Fruit fly (Drosophila melanogaster): ENCODE data around the gene Raf.

Gene Raf

dm6 chrX:2303771-2304513, 8.7 kb downstream of the Raf start (continued):
- TF ChIP-seq zfh2 (GFP tag; optimal IDR thresholded peaks at IDR 0.05): peak; percentile 93
- peak; percentile 77 for TF ChIP-seq ttk (GFP tag; IDR thresholded peaks at IDR 0.05)
- peak; percentile 91 for TF ChIP-seq Antp (GFP tag; optimal IDR thresholded peaks at IDR 0.05)
- TF ChIP-seq caup (GFP tag; optimal IDR thresholded peaks at IDR 0.05; ENCODE audit: severe bottlenecking): peak; percentile 87
- TF ChIP-seq p53 (GFP tag; optimal IDR thresholded peaks at IDR 0.05): peak; percentile 42
- TF ChIP-seq CG10565 (GFP tag; optimal IDR thresholded peaks at IDR 0.05): peak; percentile 55
- TF ChIP-seq Sin3A (optimal IDR thresholded peaks at IDR 0.05): no peak
- TF ChIP-seq CG10267 (tag; optimal IDR thresholded peaks at IDR 0.05): peak; percentile 79
- no peak for TF ChIP-seq hth (optimal IDR thresholded peaks at IDR 0.05)
- TF ChIP-seq tap (tag; optimal IDR thresholded peaks at IDR 0.05): peak; percentile 84
- TF ChIP-seq Atf3 (GFP tag; optimal IDR thresholded peaks at IDR 0.05): peak; percentile 90
- peak; percentile 61 for TF ChIP-seq tup (GFP tag; optimal IDR thresholded peaks at IDR 0.05)
- TF ChIP-seq Hmr (GFP tag; optimal IDR thresholded peaks at IDR 0.05): peak; percentile 89
- peak; percentile 92 for TF ChIP-seq Mes4 (GFP tag; optimal IDR thresholded peaks at IDR 0.05)
- TF ChIP-seq CG32772 (GFP tag; IDR thresholded peaks at IDR 0.05): peak; percentile 79
- TF ChIP-seq ap (GFP tag; IDR thresholded peaks at IDR 0.05): peak; percentile 65
- no peak for TF ChIP-seq CG14860 (GFP tag; IDR thresholded peaks at IDR 0.05; ENCODE audit: partially characterized antibody)
- TF ChIP-seq CG14710 (tag; optimal IDR thresholded peaks at IDR 0.05): peak; percentile 79
- peak; percentile 46; the same call in 1 of the 2 replicates for TF ChIP-seq CG4730 (GFP tag; IDR thresholded peaks at IDR 0.05)
- TF ChIP-seq Dbx (GFP tag; IDR thresholded peaks at IDR 0.05): peak; percentile 85
- TF ChIP-seq H2.0 (GFP tag; IDR thresholded peaks at IDR 0.05): peak; percentile 78
- TF ChIP-seq CG17802 (tag; optimal IDR thresholded peaks at IDR 0.05): peak; percentile 68
- peak; percentile 39 for TF ChIP-seq sd (tag; optimal IDR thresholded peaks at IDR 0.05)
- TF ChIP-seq otp (GFP tag; IDR thresholded peaks at IDR 0.05): peak; percentile 70; the same call in 1 of the 3 replicates
- peak; percentile 83 for TF ChIP-seq ATbp (GFP tag; optimal IDR thresholded peaks at IDR 0.05)
- TF ChIP-seq slp2 (GFP tag; optimal IDR thresholded peaks at IDR 0.05): peak; percentile 92
- TF ChIP-seq Vsx1 (GFP tag; optimal IDR thresholded peaks at IDR 0.05): peak; percentile 76
- peak; percentile 66; the same call in 1 of the 3 replicates for TF ChIP-seq CG11093 (GFP tag; IDR thresholded peaks at IDR 0.05)
- TF ChIP-seq CG7963 (GFP tag; IDR thresholded peaks at IDR 0.05; ENCODE audit: partially characterized antibody): no peak
- peak; percentile 64 for TF ChIP-seq en (GFP tag; optimal IDR thresholded peaks at IDR 0.05)
- TF ChIP-seq NfI (GFP tag; optimal IDR thresholded peaks at IDR 0.05): peak; percentile 79
- peak; percentile 62 for TF ChIP-seq Ets97D (GFP tag; optimal IDR thresholded peaks at IDR 0.05)
- no peak; the same call in 1 of the 2 replicates for TF ChIP-seq Taf1 (GFP tag; IDR thresholded peaks at IDR 0.05)
- TF ChIP-seq CG17912 (GFP tag; optimal IDR thresholded peaks at IDR 0.05): no peak
- TF ChIP-seq CG33213 (GFP tag; optimal IDR thresholded peaks at IDR 0.05): peak; percentile 82
- TF ChIP-seq NC2α (GFP tag; optimal IDR thresholded peaks at IDR 0.05): peak; percentile 86
- TF ChIP-seq CG2889 (GFP tag; IDR thresholded peaks at IDR 0.05): peak; percentile 74; the same call in 2 of the 3 replicates
- TF ChIP-seq gem (tag; optimal IDR thresholded peaks at IDR 0.05): peak; percentile 92
- TF ChIP-seq Awh (GFP tag; IDR thresholded peaks at IDR 0.05): peak; percentile 82
- TF ChIP-seq nmo (GFP tag; optimal IDR thresholded peaks at IDR 0.05): peak; percentile 91
- peak; percentile 99 for TF ChIP-seq Ets65A (GFP tag)
- TF ChIP-seq CG1603 (tag; optimal IDR thresholded peaks at IDR 0.05): peak; percentile 94
- TF ChIP-seq CG12942 (GFP tag; optimal IDR thresholded peaks at IDR 0.05): peak; percentile 77
- no peak for TF ChIP-seq fru (optimal IDR thresholded peaks at IDR 0.05)
- TF ChIP-seq pros (GFP tag; optimal IDR thresholded peaks at IDR 0.05): peak; percentile 89
- peak; percentile 81 for TF ChIP-seq CG31441 (GFP tag; IDR thresholded peaks at IDR 0.05)
- peak; percentile 90 for TF ChIP-seq CoRest (tag; optimal IDR thresholded peaks at IDR 0.05)
- TF ChIP-seq Doc3 (GFP tag; IDR thresholded peaks at IDR 0.05; ENCODE audit: partially characterized antibody): no peak
- peak; percentile 7 for TF ChIP-seq CTCF (GFP tag; optimal IDR thresholded peaks at IDR 0.05)
- TF ChIP-seq Lhr (GFP tag; optimal IDR thresholded peaks at IDR 0.05): peak; percentile 63
